Fruit fly (Drosophila melanogaster) whole organism, pupa: ENCODE measurements around the gene tbc.
A peak's percentile ranks its signal among the peaks of the same experiment; 100 is the strongest.

Source experiments
- CG10348 ChIP-seq: fragments of 200-800 bp; sonication (Bioruptor generic); IDR thresholded peaks from 2 replicates; pipeline ENCODE4 v1.3.6; 2022; ENCODE audit warnings: missing biosample characterization, missing genetic modification characterization
- CG12605 ChIP-seq: fragments of 200-800 bp; sonication (Bioruptor generic); IDR thresholded peaks from 2 replicates; pipeline ENCODE4 v1.3.6; 2022; ENCODE audit warnings: missing biosample characterization, missing genetic modification characterization
- CG13204 ChIP-seq: fragments of 200-800 bp; sonication (Bioruptor generic); optimal IDR thresholded peaks from 2 replicates; lab custom pipeline; 2018; ENCODE audit warnings: missing biosample characterization, mild to moderate bottlenecking, missing genetic modification characterization, moderate library complexity
- CG14655 ChIP-seq: fragments of 200-800 bp; sonication (Bioruptor generic); optimal IDR thresholded peaks from 3 replicates; lab custom pipeline; 2017; ENCODE audit warnings: mild to moderate bottlenecking, missing biosample characterization, missing genetic modification reagents, missing genetic modification characterization
- CG15710 ChIP-seq: fragments of 200-800 bp; sonication (Bioruptor generic); optimal IDR thresholded peaks from 2 replicates; lab custom pipeline; 2018; ENCODE audit warnings: missing biosample characterization, mild to moderate bottlenecking, missing genetic modification characterization, moderate library complexity
- CG17806 ChIP-seq: fragments of 200-800 bp; sonication (Bioruptor generic); optimal IDR thresholded peaks from 2 replicates; lab custom pipeline; 2018; ENCODE audit warnings: missing biosample characterization, mild to moderate bottlenecking, missing genetic modification characterization, moderate library complexity
- CG32121 ChIP-seq: fragments of 200-800 bp; sonication (Bioruptor generic); IDR thresholded peaks from 2 replicates; pipeline ENCODE4 v1.3.6; 2022; ENCODE audit warnings: missing biosample characterization, missing genetic modification characterization
- CG34367 ChIP-seq: fragments of 200-800 bp; sonication (Bioruptor generic); optimal IDR thresholded peaks from 2 replicates; lab custom pipeline; 2018; ENCODE audit warnings: missing biosample characterization, mild to moderate bottlenecking, missing genetic modification characterization
- CG4496 ChIP-seq: fragments of 200-800 bp; sonication (Bioruptor generic); IDR thresholded peaks from 3 replicates; pipeline ENCODE4 v1.3.6; 2022; ENCODE audit warnings: missing biosample characterization, missing genetic modification characterization
- CG8159 ChIP-seq: fragments of 200-800 bp; sonication (Bioruptor generic); optimal IDR thresholded peaks from 3 replicates; lab custom pipeline; 2018; ENCODE audit warnings: missing biosample characterization, mild to moderate bottlenecking, missing genetic modification characterization, moderate library complexity
- CG8301 ChIP-seq: fragments of 200-800 bp; sonication (Bioruptor generic); optimal IDR thresholded peaks from 2 replicates; lab custom pipeline; 2018; ENCODE audit warnings: missing biosample characterization, mild to moderate bottlenecking, missing genetic modification characterization
- CG9948 ChIP-seq: fragments of 200-800 bp; sonication (Bioruptor generic); optimal IDR thresholded peaks from 2 replicates; lab custom pipeline; 2018; ENCODE audit warnings: missing biosample characterization, mild to moderate bottlenecking, missing genetic modification characterization, moderate library complexity
- D1 ChIP-seq: fragments of 200-800 bp; sonication (Bioruptor generic); optimal IDR thresholded peaks from 2 replicates; lab custom pipeline; 2018; ENCODE audit warnings: missing biosample characterization, mild to moderate bottlenecking, missing genetic modification characterization, moderate library complexity
- EcR ChIP-seq: fragments of 200-800 bp; sonication (Bioruptor generic); optimal IDR thresholded peaks from 3 replicates; lab custom pipeline; 2019; ENCODE audit warnings: missing biosample characterization, missing genetic modification characterization, mild to moderate bottlenecking, moderate library complexity, missing genetic modification reagents
- Ets98B ChIP-seq: fragments of 200-800 bp; sonication (Bioruptor generic); IDR thresholded peaks from 2 replicates; pipeline ENCODE4 v1.3.6; 2022; ENCODE audit warnings: missing biosample characterization, missing genetic modification characterization
- Pif1A ChIP-seq: fragments of 200-800 bp; sonication (Bioruptor generic); optimal IDR thresholded peaks from 3 replicates; lab custom pipeline; 2016; ENCODE audit warnings: missing biosample characterization, missing genetic modification characterization
- Pif1B ChIP-seq: fragments of 200-800 bp; sonication (Bioruptor generic); optimal IDR thresholded peaks from 3 replicates; lab custom pipeline; 2016; ENCODE audit warnings: missing biosample characterization, missing genetic modification characterization
- Snoo ChIP-seq: fragments of 200-800 bp; sonication (Bioruptor generic); optimal IDR thresholded peaks from 3 replicates; lab custom pipeline; 2017; ENCODE audit warnings: missing biosample characterization, mild to moderate bottlenecking, missing genetic modification characterization, inconsistent platforms
- fd96Ca ChIP-seq: fragments of 200-800 bp; sonication (Bioruptor generic); IDR thresholded peaks from 3 replicates; pipeline ENCODE4 v1.3.6; 2022; ENCODE audit warnings: missing biosample characterization, missing genetic modification characterization
- gl ChIP-seq: fragments of 200-800 bp; sonication (Bioruptor generic); optimal IDR thresholded peaks from 2 replicates; lab custom pipeline; 2018; ENCODE audit warnings: missing biosample characterization, mild to moderate bottlenecking, missing genetic modification characterization
- rn ChIP-seq: fragments of 200-800 bp; sonication (Bioruptor generic); IDR thresholded peaks from 2 replicates; pipeline ENCODE4 v1.3.6; 2022; ENCODE audit warnings: missing biosample characterization, missing genetic modification characterization

Gene tbc

DNA sequence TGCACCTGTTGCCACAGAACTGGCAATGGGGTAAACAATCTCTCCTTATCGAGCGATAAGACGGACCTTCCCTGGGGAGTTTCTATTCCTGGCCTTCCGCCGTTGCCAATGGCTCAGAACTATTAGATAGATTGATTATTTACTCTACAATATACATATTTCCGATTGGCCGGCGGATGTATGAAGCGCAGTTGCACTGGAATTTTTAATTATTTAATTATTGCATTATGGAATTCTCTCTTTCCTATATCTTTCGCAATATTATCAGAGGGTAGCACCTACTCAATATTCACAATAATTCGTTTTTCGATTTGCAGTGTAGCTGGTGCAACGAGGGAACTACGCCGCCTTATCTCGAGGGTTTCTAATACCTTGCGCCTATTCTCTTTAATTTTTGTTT, 18.0 kb downstream of the tbc start, which contains the start of gene GstT3:
TSS of gene GstT3 (plus strand) at position 301 of the 400 bp plus-strand sequence.
- no peak for TF ChIP-seq CG15710 (tag; lab: Kevin White, UChicago)
- TF ChIP-seq rn (GFP tag; lab: Robert Waterston, UW): no peak
- no peak for TF ChIP-seq CG14655 (GFP tag; lab: Kevin White, UChicago)
- no peak for TF ChIP-seq CG8301
- no peak for TF ChIP-seq Pif1A (GFP tag; lab: Kevin White, UChicago)

DNA sequence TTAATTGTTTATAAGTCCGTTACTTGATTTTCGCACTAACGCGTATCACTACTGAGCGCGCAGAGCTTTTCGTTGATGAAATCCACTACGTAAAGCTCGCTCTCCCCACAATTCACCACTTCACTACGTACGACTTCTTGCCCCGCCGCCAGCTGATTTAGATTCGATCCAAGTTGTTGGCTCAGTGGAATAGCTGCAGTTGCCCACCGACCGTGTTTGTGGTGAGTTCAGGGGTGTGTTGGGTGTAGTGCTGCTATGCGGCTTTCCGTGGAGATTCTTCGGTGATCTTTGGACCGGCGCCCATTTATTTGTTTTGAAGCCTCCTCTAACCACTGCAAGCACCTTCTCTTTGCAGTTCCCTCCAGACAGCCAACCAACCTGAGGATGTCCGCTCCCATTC, 19.1 kb downstream of the tbc start:
- TF ChIP-seq CG34367 (tag; lab: Kevin White, UChicago) (peak; percentile 42), CG8159 (tag; lab: Kevin White, UChicago) (no peak), rn (GFP tag; lab: Robert Waterston, UW) (no peak), CG10348 (GFP tag; lab: Robert Waterston, UW) (no peak), gl (tag; lab: Kevin White, UChicago) (peak; percentile 59), CG8301 (peak; percentile 50), fd96Ca (GFP tag; lab: Robert Waterston, UW) (peak; percentile 58; the same call in 2 of the 3 replicates), CG32121 (GFP tag; lab: Robert Waterston, UW) (peak; percentile 75), D1 (tag; lab: Kevin White, UChicago) (no peak), CG15710 (tag; lab: Kevin White, UChicago) (peak; percentile 22), CG14655 (GFP tag; lab: Kevin White, UChicago) (no peak), Snoo (tag; lab: Kevin White, UChicago) (no peak), Ets98B (GFP tag; lab: Robert Waterston, UW) (peak; percentile 80), Pif1A (GFP tag; lab: Kevin White, UChicago) (no peak), EcR (GFP tag; lab: Kevin White, UChicago) (peak; percentile 9), Pif1B (GFP tag; lab: Kevin White, UChicago) (peak; percentile 52), CG4496 (peak; percentile 84), CG9948 (tag; lab: Kevin White, UChicago) (peak; percentile 12), CG17806 (tag; lab: Kevin White, UChicago) (peak; percentile 10), CG12605 (peak; percentile 77), CG13204 (GFP tag; lab: Kevin White, UChicago) (no peak)

DNA sequence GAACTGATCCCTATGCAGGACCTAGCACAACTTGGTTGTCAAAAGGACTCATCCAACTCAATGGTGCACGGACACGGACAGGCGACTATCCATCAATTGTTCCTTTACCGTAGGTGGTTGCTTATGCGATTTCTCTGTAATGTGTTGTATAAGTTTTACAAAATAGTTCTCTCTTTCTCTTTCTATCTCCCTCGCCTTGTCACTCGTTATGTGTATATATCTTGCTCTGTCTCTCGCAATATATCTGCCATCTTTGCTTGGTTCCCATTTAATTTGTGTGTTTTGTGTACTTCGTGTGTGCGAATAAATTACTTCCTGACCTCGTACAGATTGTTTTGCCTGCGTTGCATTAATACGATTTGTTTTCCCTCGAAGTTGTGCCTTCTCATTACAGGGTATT, 21.6 kb downstream of the tbc start:
- TF ChIP-seq CG12605 (no peak), CG13204 (GFP tag; lab: Kevin White, UChicago) (no peak), Snoo (tag; lab: Kevin White, UChicago) (no peak), rn (GFP tag; lab: Robert Waterston, UW) (no peak), fd96Ca (GFP tag; lab: Robert Waterston, UW) (no peak), CG32121 (GFP tag; lab: Robert Waterston, UW) (no peak)

DNA sequence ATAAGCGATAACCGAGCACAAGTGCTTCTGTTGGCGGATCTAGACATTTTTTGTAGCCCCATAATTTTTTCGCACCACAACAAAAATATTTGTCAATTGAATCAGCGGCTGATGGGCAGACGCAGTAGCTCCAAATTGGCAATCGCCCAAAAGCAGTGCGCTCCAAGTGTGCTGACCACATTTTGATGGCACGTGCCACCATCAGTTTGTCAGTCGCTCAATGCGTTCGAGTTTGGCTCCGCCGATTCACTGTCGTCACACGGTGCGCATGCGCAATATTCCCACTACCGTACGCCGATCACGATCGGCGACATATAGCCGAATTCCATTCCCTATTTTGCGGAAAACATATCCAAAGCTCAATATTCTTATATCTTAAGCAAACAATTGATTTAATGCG, 29.5 kb downstream of the tbc start:
- TF ChIP-seq CG8159 (tag; lab: Kevin White, UChicago) (no peak), fd96Ca (GFP tag; lab: Robert Waterston, UW) (no peak), EcR (GFP tag; lab: Kevin White, UChicago) (no peak), CG4496 (no peak), rn (GFP tag; lab: Robert Waterston, UW) (no peak), CG17806 (tag; lab: Kevin White, UChicago) (no peak), CG15710 (tag; lab: Kevin White, UChicago) (no peak), D1 (tag; lab: Kevin White, UChicago) (no peak), CG8301 (no peak), CG10348 (GFP tag; lab: Robert Waterston, UW) (no peak), CG32121 (GFP tag; lab: Robert Waterston, UW) (no peak), CG14655 (GFP tag; lab: Kevin White, UChicago) (no peak), Snoo (tag; lab: Kevin White, UChicago) (no peak)

DNA sequence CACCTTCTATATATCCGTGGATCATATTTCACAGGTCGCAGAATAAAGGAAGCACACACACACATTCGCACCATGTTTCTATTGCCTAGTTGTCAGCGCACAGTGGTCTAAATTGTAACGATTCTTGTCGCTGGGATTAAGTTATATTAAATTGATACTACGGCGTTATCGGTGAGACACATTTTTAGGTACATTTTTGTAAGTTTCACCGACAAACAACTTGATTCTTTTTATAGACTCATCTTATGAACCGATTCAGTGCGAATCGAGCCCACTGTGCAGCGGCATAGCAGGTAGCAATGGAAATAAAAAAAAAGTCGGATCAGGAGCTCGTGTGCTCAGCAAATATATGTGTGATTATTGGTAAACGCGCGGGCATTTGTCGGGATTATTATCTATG, 31.3 kb downstream of the tbc start:
- TF ChIP-seq CG10348 (GFP tag; lab: Robert Waterston, UW) (peak; percentile 32; the same call in 1 of the 2 replicates), rn (GFP tag; lab: Robert Waterston, UW) (no peak), Ets98B (GFP tag; lab: Robert Waterston, UW) (peak; percentile 73), CG17806 (tag; lab: Kevin White, UChicago) (peak; percentile 62), Pif1B (GFP tag; lab: Kevin White, UChicago) (peak; percentile 76), CG13204 (GFP tag; lab: Kevin White, UChicago) (no peak), EcR (GFP tag; lab: Kevin White, UChicago) (no peak), CG12605 (peak; percentile 51; the same call in 1 of the 2 replicates), CG34367 (tag; lab: Kevin White, UChicago) (peak; percentile 68), CG14655 (GFP tag; lab: Kevin White, UChicago) (no peak), Snoo (tag; lab: Kevin White, UChicago) (peak; percentile 72), CG8159 (tag; lab: Kevin White, UChicago) (peak; percentile 61), fd96Ca (GFP tag; lab: Robert Waterston, UW) (peak; percentile 86), CG9948 (tag; lab: Kevin White, UChicago) (peak; percentile 72), CG8301 (no peak), CG4496 (peak; percentile 86), Pif1A (GFP tag; lab: Kevin White, UChicago) (peak; percentile 79), D1 (tag; lab: Kevin White, UChicago) (no peak), CG15710 (tag; lab: Kevin White, UChicago) (peak; percentile 42), gl (tag; lab: Kevin White, UChicago) (no peak), CG32121 (GFP tag; lab: Robert Waterston, UW) (peak; percentile 58; the same call in 1 of the 2 replicates)
